Worm (Caenorhabditis elegans): ENCODE data around the gene pfk-1.1.

DNA sequence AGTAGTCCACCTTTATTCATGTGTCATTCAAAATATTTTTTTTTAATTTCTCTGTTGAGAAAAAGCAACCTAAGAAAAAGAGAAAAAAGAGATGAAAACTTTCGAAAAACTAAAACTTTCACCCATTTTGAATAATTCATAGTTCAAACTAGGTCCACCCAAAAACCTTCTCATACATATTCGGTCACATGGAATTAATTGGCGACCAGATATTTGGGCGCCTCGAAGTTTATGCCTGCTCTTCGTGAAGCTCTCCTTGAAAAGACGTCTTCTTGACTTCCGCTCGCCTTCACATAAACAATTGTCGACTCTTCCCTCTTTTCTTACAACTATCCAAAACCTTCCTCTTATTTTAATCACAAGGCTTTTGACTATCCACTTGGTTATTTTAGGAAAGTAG is 15.0 kb downstream of the pfk-1.1 start:
- TF ChIP-seq nhr-237 (tag; optimal IDR thresholded peaks at IDR 0.05) (no peak), sma-9 (GFP tag; optimal IDR thresholded peaks at IDR 0.05) (no peak), sma-9 (tag; optimal IDR thresholded peaks at IDR 0.05) (no peak), fos-1 (tag; optimal IDR thresholded peaks at IDR 0.05) (no peak)

All from whole organism, L2 larva.